Worm (Caenorhabditis elegans): ENCODE data around the gene cyp-35A1.

cyp-35A1 gene

ce11 chrV:7400095-7400494, 38.5 kb upstream of the cyp-35A1 start, which contains the start of gene cnc-9:
Gene cnc-9 (minus strand): TSS chrV:7400195.
- TF ChIP-seq unc-62 (GFP tag; optimal IDR thresholded peaks at IDR 0.05) (no peak), M03D4.4 (tag; optimal IDR thresholded peaks at IDR 0.05) (no peak), mab-5 (tag; optimal IDR thresholded peaks at IDR 0.05) (no peak), cnd-1 (tag; optimal IDR thresholded peaks at IDR 0.05) (no peak), zip-8 (tag; optimal IDR thresholded peaks at IDR 0.05) (no peak), sem-2 (GFP tag; optimal IDR thresholded peaks at IDR 0.05) (no peak)

- TF ChIP-seq flh-1 (GFP tag; optimal IDR thresholded peaks at IDR 0.05): no peak
- no peak for TF ChIP-seq ceh-83 (GFP tag; optimal IDR thresholded peaks at IDR 0.05)
- no peak for TF ChIP-seq zip-8 (tag; optimal IDR thresholded peaks at IDR 0.05)
- no peak for TF ChIP-seq ces-1 (GFP tag; optimal IDR thresholded peaks at IDR 0.05)
- TF ChIP-seq mab-5 (tag; optimal IDR thresholded peaks at IDR 0.05): no peak
Observed at ce11 chrV:7399202-7399601, 37.6 kb upstream of the cyp-35A1 start, which contains the start of gene gst-41. Gene gst-41 (minus strand): TSS chrV:7399302.

- TF ChIP-seq zip-8 (tag; optimal IDR thresholded peaks at IDR 0.05) (peak; percentile 33), flh-1 (GFP tag; optimal IDR thresholded peaks at IDR 0.05) (no peak)
Observed at ce11 chrV:7395359-7395758, 33.8 kb upstream of the cyp-35A1 start, which contains the start of gene srx-9. Gene srx-9 (minus strand): TSS chrV:7395459.

- TF ChIP-seq ceh-83 (GFP tag; optimal IDR thresholded peaks at IDR 0.05): no peak
- no peak for TF ChIP-seq elt-3 (tag; optimal IDR thresholded peaks at IDR 0.05)
- no peak for TF ChIP-seq ham-2 (GFP tag; optimal IDR thresholded peaks at IDR 0.05)
Observed at ce11 chrV:7391933-7392332, 30.4 kb upstream of the cyp-35A1 start, which contains the start of gene fbxa-105. Gene fbxa-105 (minus strand): TSS chrV:7392029.

- TF ChIP-seq mls-2 (tag; optimal IDR thresholded peaks at IDR 0.05): no peak
- TF ChIP-seq hlh-1 (tag; optimal IDR thresholded peaks at IDR 0.05): no peak
- no peak for TF ChIP-seq ceh-39 (tag; optimal IDR thresholded peaks at IDR 0.05)
- no peak for TF ChIP-seq ham-2 (GFP tag; optimal IDR thresholded peaks at IDR 0.05)
- no peak for TF ChIP-seq nhr-2 (tag; optimal IDR thresholded peaks at IDR 0.05)
- no peak for TF ChIP-seq zip-8 (tag; optimal IDR thresholded peaks at IDR 0.05)
- no peak for TF ChIP-seq nhr-76 (tag; optimal IDR thresholded peaks at IDR 0.05)
- TF ChIP-seq mab-5 (tag; optimal IDR thresholded peaks at IDR 0.05): no peak
- TF ChIP-seq sptf-1 (tag; optimal IDR thresholded peaks at IDR 0.05): no peak
- no peak for TF ChIP-seq bed-3 (GFP tag; optimal IDR thresholded peaks at IDR 0.05)
- no peak for TF ChIP-seq lsy-2 (tag; optimal IDR thresholded peaks at IDR 0.05)
- no peak for TF ChIP-seq blmp-1 (tag; optimal IDR thresholded peaks at IDR 0.05)
- TF ChIP-seq nhr-237 (tag; optimal IDR thresholded peaks at IDR 0.05): no peak
- no peak for TF ChIP-seq lin-32 (GFP tag; optimal IDR thresholded peaks at IDR 0.05)
- TF ChIP-seq unc-62 (GFP tag; optimal IDR thresholded peaks at IDR 0.05): no peak
Observed at ce11 chrV:7389771-7390170, 28.2 kb upstream of the cyp-35A1 start, which contains the start of gene C02H6.1. Gene C02H6.1 (minus strand): TSS chrV:7389871.

ce11 chrV:7387755-7388154, 26.2 kb upstream of the cyp-35A1 start, which contains the start of gene C02H6.3:
Gene C02H6.3 (minus strand): TSS chrV:7387855.
- TF ChIP-seq M03D4.4 (tag; optimal IDR thresholded peaks at IDR 0.05) (no peak), mab-5 (tag; optimal IDR thresholded peaks at IDR 0.05) (no peak), ham-2 (GFP tag; optimal IDR thresholded peaks at IDR 0.05) (no peak), unc-62 (GFP tag; optimal IDR thresholded peaks at IDR 0.05) (no peak), hlh-1 (tag; optimal IDR thresholded peaks at IDR 0.05) (no peak), drap-1 (GFP tag; optimal IDR thresholded peaks at IDR 0.05) (no peak), lsy-2 (tag; optimal IDR thresholded peaks at IDR 0.05) (no peak), ceh-83 (GFP tag; optimal IDR thresholded peaks at IDR 0.05) (no peak), ceh-39 (tag; optimal IDR thresholded peaks at IDR 0.05) (no peak), nhr-12 (tag; optimal IDR thresholded peaks at IDR 0.05) (no peak), bed-3 (GFP tag; optimal IDR thresholded peaks at IDR 0.05) (no peak), unc-39 (tag; optimal IDR thresholded peaks at IDR 0.05) (no peak), nhr-2 (tag; optimal IDR thresholded peaks at IDR 0.05) (no peak), blmp-1 (tag; optimal IDR thresholded peaks at IDR 0.05) (no peak), flh-1 (GFP tag; optimal IDR thresholded peaks at IDR 0.05) (no peak), zip-8 (tag; optimal IDR thresholded peaks at IDR 0.05) (no peak)

- TF ChIP-seq mls-2 (tag; optimal IDR thresholded peaks at IDR 0.05): no peak
- no peak for TF ChIP-seq nhr-2 (tag; optimal IDR thresholded peaks at IDR 0.05)
- no peak for TF ChIP-seq nhr-12 (tag; optimal IDR thresholded peaks at IDR 0.05)
- TF ChIP-seq elt-3 (tag; optimal IDR thresholded peaks at IDR 0.05): no peak
- no peak for TF ChIP-seq ham-2 (GFP tag; optimal IDR thresholded peaks at IDR 0.05)
- no peak for TF ChIP-seq pha-4 (tag; optimal IDR thresholded peaks at IDR 0.05)
Observed at ce11 chrV:7386052-7386573, 24.5 kb upstream of the cyp-35A1 start, which contains the start of gene srp-6. Gene srp-6 (minus strand): TSS chrV:7386102.

All from whole organism, mixed stage, embryonic.